Worm (Caenorhabditis elegans) whole organism, L4/young adult: ENCODE data around the gene rrp-8.

ENCODE experiments used
- W03F9.2 ChIP-seq: fragments of 150-350 bp; optimal IDR thresholded peaks from 2 replicates; lab custom pipeline; 2014; ENCODE audit warnings: missing biosample characterization, missing genetic modification characterization
- dao-5 ChIP-seq: sonication (generic microtip); optimal IDR thresholded peaks from 2 replicates; lab custom pipeline; 2016; ENCODE audit warnings: missing genotype, missing genetic modification characterization, moderate library complexity, missing compliant biosample characterization
- him-1 ChIP-seq: sonication (generic microtip); optimal IDR thresholded peaks from 2 replicates; lab custom pipeline; 2016; ENCODE audit warnings: missing genotype, missing genetic modification reagents, missing genetic modification characterization, missing compliant biosample characterization

- no peak for TF ChIP-seq dao-5 (tag; lab: Kevin White, UChicago)
- no peak for TF ChIP-seq him-1 (tag; lab: Kevin White, UChicago)
- no peak for TF ChIP-seq W03F9.2 (tag; lab: Kevin White, UChicago)
Observed at ce11 chrIV:373963-374362, 22.4 kb upstream of the rrp-8 start.
